Worm (Caenorhabditis elegans) whole organism, L2 larva: Measurements from ENCODE around the gene K08E7.8.

ENCODE experiments used
- R02D3.7 ChIP-seq: fragments of 150-350 bp; optimal IDR thresholded peaks from 2 replicates; lab custom pipeline; 2014; ENCODE audit warnings: missing biosample characterization, missing genetic modification characterization
- ama-1 ChIP-seq: fragments of 150-350 bp; optimal IDR thresholded peaks from 2 replicates; lab custom pipeline; 2018; ENCODE audit warnings: inconsistent platforms
- elt-1 ChIP-seq: fragments of 150-350 bp; optimal IDR thresholded peaks from 2 replicates; lab custom pipeline; 2014; ENCODE audit warnings: missing biosample characterization, missing genetic modification characterization
- nhr-10 ChIP-seq: sonication (generic microtip); optimal IDR thresholded peaks from 2 replicates; lab custom pipeline; 2017; ENCODE audit warnings: missing biosample characterization, missing genetic modification characterization
- nhr-11 ChIP-seq: fragments of 150-350 bp; optimal IDR thresholded peaks from 2 replicates; lab custom pipeline; 2014; ENCODE audit warnings: missing biosample characterization, missing genetic modification characterization
- nhr-77 ChIP-seq: fragments of 150-350 bp; optimal IDR thresholded peaks from 2 replicates; lab custom pipeline; 2014; ENCODE audit warnings: missing biosample characterization, missing genetic modification characterization
- snpc-4 ChIP-seq: fragments of 150-350 bp; optimal IDR thresholded peaks from 2 replicates; lab custom pipeline; 2014; ENCODE audit warnings: missing biosample characterization, missing genetic modification characterization
- unc-62 ChIP-seq: fragments of 150-350 bp; optimal IDR thresholded peaks from 2 replicates; lab custom pipeline; 2014; ENCODE audit warnings: missing biosample characterization, missing genetic modification reagents, missing genetic modification characterization
- ztf-1 ChIP-seq: fragments of 200-800 bp; sonication (Bioruptor generic); conservative IDR thresholded peaks from 2 replicates; pipeline ENCODE4 v1.3.6; 2022; ENCODE audit warnings: missing genetic modification characterization, missing compliant biosample characterization

ce11 chrIV:12614624-12615023, 28.8 kb upstream of the K08E7.8 start, which contains the start of gene efa-6:
- TF ChIP-seq snpc-4 (tag; lab: Kevin White, UChicago) (no peak), unc-62 (GFP tag; lab: Kevin White, UChicago) (no peak), R02D3.7 (tag; lab: Kevin White, UChicago) (no peak), nhr-77 (tag; lab: Kevin White, UChicago) (no peak), ztf-1 (no peak), ama-1 (lab: Kevin White, UChicago) (no peak), nhr-11 (tag; lab: Kevin White, UChicago) (no peak), elt-1 (tag; lab: Kevin White, UChicago) (no peak), nhr-10 (tag; lab: Kevin White, UChicago) (no peak)
